Fruit fly (Drosophila melanogaster) whole organism, prepupa: Measurements from ENCODE around the gene ATPsynC.

Source experiments
- CG8319 ChIP-seq: fragments of 200-800 bp; sonication (Bioruptor generic); optimal IDR thresholded peaks from 3 replicates; lab custom pipeline; 2016; ENCODE audit warnings: missing biosample characterization, missing genetic modification characterization
- Sox14 ChIP-seq: fragments of 200-800 bp; sonication (Bioruptor generic); optimal IDR thresholded peaks from 3 replicates; lab custom pipeline; 2016; ENCODE audit warnings: missing biosample characterization, missing genetic modification characterization
- eg ChIP-seq: fragments of 200-800 bp; sonication (Bioruptor generic); IDR thresholded peaks from 3 replicates; pipeline ENCODE4 v1.3.6; 2022; ENCODE audit warnings: missing biosample characterization, missing genetic modification characterization

- TF ChIP-seq Sox14 (no peak), eg (no peak), CG8319 (GFP tag; lab: Kevin White, UChicago) (no peak)
Measured at dm6 chr3R:31241109-31241508, 21.7 kb upstream of the ATPsynC start.
